Worm (Caenorhabditis elegans) whole organism, L3 larva: ENCODE data around the gene gdh-1.
A peak's percentile ranks its signal among the peaks of the same experiment; 100 is the strongest.

Experiments
- R02D3.7 ChIP-seq: fragments of 150-350 bp; optimal IDR thresholded peaks from 2 replicates; lab custom pipeline; 2014; ENCODE audit warnings: missing biosample characterization, missing genetic modification characterization
- ZK546.5 ChIP-seq: sonication (generic microtip); optimal IDR thresholded peaks from 2 replicates; lab custom pipeline; 2017; ENCODE audit warnings: missing biosample characterization, missing genetic modification characterization
- ama-1 ChIP-seq: fragments of 150-350 bp; optimal IDR thresholded peaks from 2 replicates; lab custom pipeline; 2018
- ceh-16 ChIP-seq: sonication (generic microtip); optimal IDR thresholded peaks from 2 replicates; lab custom pipeline; 2017; ENCODE audit warnings: missing biosample characterization, missing genetic modification characterization
- ceh-28 ChIP-seq: fragments of 150-350 bp; optimal IDR thresholded peaks from 2 replicates; lab custom pipeline; 2014; ENCODE audit warnings: missing biosample characterization, missing genetic modification reagents, missing genetic modification characterization
- ceh-82 ChIP-seq: fragments of 150-350 bp; optimal IDR thresholded peaks from 2 replicates; lab custom pipeline; 2014; ENCODE audit warnings: missing biosample characterization, missing genetic modification characterization
- ceh-9 ChIP-seq: sonication (generic microtip); optimal IDR thresholded peaks from 2 replicates; lab custom pipeline; 2018; ENCODE audit warnings: missing biosample characterization, missing genetic modification characterization
- daf-12 ChIP-seq: fragments of 150-350 bp; optimal IDR thresholded peaks from 2 replicates; lab custom pipeline; 2014; ENCODE audit warnings: missing biosample characterization, missing genetic modification reagents, missing genetic modification characterization
- egl-27 ChIP-seq: sonication (generic microtip); optimal IDR thresholded peaks from 4 replicates; lab custom pipeline; 2017; ENCODE audit warnings: missing biosample characterization, missing genetic modification reagents, missing genetic modification characterization
- elt-1 ChIP-seq: fragments of 150-350 bp; optimal IDR thresholded peaks from 2 replicates; lab custom pipeline; 2014; ENCODE audit warnings: missing biosample characterization, missing genetic modification characterization
- elt-2 ChIP-seq: sonication (generic microtip); optimal IDR thresholded peaks from 2 replicates; lab custom pipeline; 2016; ENCODE audit warnings: missing genetic modification reagents, mild to moderate bottlenecking, missing genetic modification characterization, missing compliant biosample characterization
- elt-3 ChIP-seq, 3 experiments: fragments of 150-350 bp in 1 of 3; sonication (generic microtip) in 2 of 3; optimal IDR thresholded peaks; 2 replicates in 2 of 3; 4 replicates in 1 of 3; lab custom pipeline; 2014 to 2017; ENCODE audit warnings: missing biosample characterization in 3 of 3, missing genetic modification characterization in 3 of 3
- fkh-2 ChIP-seq: fragments of 150-350 bp; optimal IDR thresholded peaks from 2 replicates; lab custom pipeline; 2014; ENCODE audit warnings: missing biosample characterization, missing genetic modification reagents, missing genetic modification characterization
- fos-1 ChIP-seq: fragments of 150-350 bp; optimal IDR thresholded peaks from 2 replicates; lab custom pipeline; 2014; ENCODE audit warnings: missing biosample characterization, missing genetic modification characterization
- hmg-11 ChIP-seq: sonication (generic microtip); optimal IDR thresholded peaks from 2 replicates; lab custom pipeline; 2016; ENCODE audit warnings: missing genetic modification characterization, missing compliant biosample characterization
- jun-1 ChIP-seq: fragments of 150-350 bp; optimal IDR thresholded peaks from 2 replicates; lab custom pipeline; 2014; ENCODE audit warnings: missing biosample characterization, missing genetic modification reagents, missing genetic modification characterization
- lin-15B ChIP-seq: fragments of 150-350 bp; optimal IDR thresholded peaks from 2 replicates; lab custom pipeline; 2014; ENCODE audit warnings: missing biosample characterization, missing genetic modification characterization
- lin-39 ChIP-seq: fragments of 150-350 bp; optimal IDR thresholded peaks from 2 replicates; lab custom pipeline; 2018; ENCODE audit warnings: missing biosample characterization, missing genetic modification reagents, missing genetic modification characterization
- lsy-12 ChIP-seq: sonication (generic microtip); optimal IDR thresholded peaks from 2 replicates; lab custom pipeline; 2016; ENCODE audit warnings: mild to moderate bottlenecking, missing genetic modification characterization, missing compliant biosample characterization
- mdl-1 ChIP-seq: fragments of 150-350 bp; optimal IDR thresholded peaks from 2 replicates; lab custom pipeline; 2014; ENCODE audit warnings: missing biosample characterization, missing genetic modification characterization
- mml-1 ChIP-seq: fragments of 150-350 bp; sonication (generic microtip); optimal IDR thresholded peaks from 3 replicates; lab custom pipeline; 2014; ENCODE audit warnings: missing biosample characterization, missing genetic modification characterization
- nfya-1 ChIP-seq: sonication (generic microtip); optimal IDR thresholded peaks from 2 replicates; lab custom pipeline; 2017; ENCODE audit warnings: missing genetic modification characterization, mild to moderate bottlenecking, missing compliant biosample characterization, antibody characterized with exemption, moderate library complexity; ENCODE audit not compliant: insufficient read depth
- nhr-12 ChIP-seq: fragments of 150-350 bp; optimal IDR thresholded peaks from 2 replicates; lab custom pipeline; 2014; ENCODE audit warnings: missing biosample characterization, missing genetic modification characterization
- nhr-23 ChIP-seq: fragments of 150-350 bp; optimal IDR thresholded peaks from 2 replicates; lab custom pipeline; 2014; ENCODE audit warnings: missing biosample characterization, missing genetic modification reagents, missing genetic modification characterization
- nhr-237 ChIP-seq: fragments of 150-350 bp; optimal IDR thresholded peaks from 2 replicates; lab custom pipeline; 2014; ENCODE audit warnings: missing biosample characterization, missing genetic modification characterization
- nhr-25 ChIP-seq: sonication (generic microtip); optimal IDR thresholded peaks from 2 replicates; lab custom pipeline; 2017; ENCODE audit warnings: missing biosample characterization, missing genetic modification characterization
- nhr-28 ChIP-seq: fragments of 150-350 bp; optimal IDR thresholded peaks from 2 replicates; lab custom pipeline; 2014; ENCODE audit warnings: missing biosample characterization, missing genetic modification characterization
- nhr-43 ChIP-seq: sonication (generic microtip); optimal IDR thresholded peaks from 2 replicates; lab custom pipeline; 2016; ENCODE audit warnings: mild to moderate bottlenecking, missing genetic modification characterization, missing compliant biosample characterization; ENCODE audit not compliant: poor library complexity, severe bottlenecking
- nhr-67 ChIP-seq: fragments of 150-350 bp; optimal IDR thresholded peaks from 2 replicates; lab custom pipeline; 2014; ENCODE audit warnings: missing biosample characterization, missing genetic modification characterization
- nhr-76 ChIP-seq: fragments of 150-350 bp; sonication (generic microtip); optimal IDR thresholded peaks from 5 replicates; lab custom pipeline; 2014; ENCODE audit warnings: missing biosample characterization, missing genetic modification characterization
- nhr-77 ChIP-seq: fragments of 150-350 bp; optimal IDR thresholded peaks from 2 replicates; lab custom pipeline; 2014; ENCODE audit warnings: missing biosample characterization, missing genetic modification characterization
- pha-4 ChIP-seq: fragments of 150-350 bp; optimal IDR thresholded peaks from 2 replicates; lab custom pipeline; 2014; ENCODE audit warnings: missing biosample characterization, missing genetic modification reagents, missing genetic modification characterization
- pqm-1 ChIP-seq: fragments of 150-350 bp; optimal IDR thresholded peaks from 2 replicates; lab custom pipeline; 2017; ENCODE audit warnings: missing biosample characterization, missing genetic modification characterization, inconsistent platforms
- sea-2 ChIP-seq: fragments of 150-350 bp; sonication (generic microtip); optimal IDR thresholded peaks from 4 replicates; lab custom pipeline; 2014; ENCODE audit warnings: missing biosample characterization, missing genetic modification reagents, missing genetic modification characterization
- skn-1 ChIP-seq: fragments of 150-350 bp; optimal IDR thresholded peaks from 2 replicates; lab custom pipeline; 2014; ENCODE audit warnings: missing biosample characterization, missing genetic modification characterization
- snpc-4 ChIP-seq: fragments of 150-350 bp; optimal IDR thresholded peaks from 2 replicates; lab custom pipeline; 2014; ENCODE audit warnings: missing biosample characterization, missing genetic modification characterization
- tbx-2 ChIP-seq: sonication (generic microtip); optimal IDR thresholded peaks from 2 replicates; lab custom pipeline; 2016; ENCODE audit warnings: mild to moderate bottlenecking, missing genetic modification characterization, missing compliant biosample characterization
- unc-62 ChIP-seq: fragments of 150-350 bp; sonication (generic microtip); optimal IDR thresholded peaks from 4 replicates; lab custom pipeline; 2014; ENCODE audit warnings: missing biosample characterization, missing genetic modification reagents, missing genetic modification characterization
- zag-1 ChIP-seq: fragments of 150-350 bp; optimal IDR thresholded peaks from 2 replicates; lab custom pipeline; 2014; ENCODE audit warnings: missing biosample characterization, missing genetic modification characterization
- ztf-11 ChIP-seq: fragments of 150-350 bp; optimal IDR thresholded peaks from 2 replicates; lab custom pipeline; 2014; ENCODE audit warnings: missing biosample characterization, missing genetic modification characterization
- ztf-4 ChIP-seq: fragments of 150-350 bp; optimal IDR thresholded peaks from 2 replicates; lab custom pipeline; 2014; ENCODE audit warnings: missing biosample characterization, missing genetic modification characterization

Gene gdh-1

DNA sequence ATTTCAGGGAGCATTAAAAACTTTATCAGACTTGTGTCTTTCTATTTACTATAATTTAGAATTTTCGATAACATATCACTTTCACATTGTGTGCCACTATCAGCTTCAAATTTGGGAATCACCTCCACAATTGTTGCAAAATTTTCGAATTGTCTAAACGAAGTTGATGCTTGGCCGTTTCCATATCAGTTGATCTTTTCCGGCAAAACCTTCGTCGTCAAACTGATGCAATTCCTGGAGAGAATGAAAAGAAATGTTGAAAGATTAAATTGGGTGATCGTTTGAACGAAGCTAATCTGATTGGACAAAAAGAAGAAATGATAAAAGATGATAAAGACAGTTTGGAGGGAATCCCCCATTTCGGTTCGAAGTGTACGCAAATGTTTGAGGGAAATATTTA, 2.5 kb downstream of the gdh-1 start:
- TF ChIP-seq jun-1 (tag; lab: Kevin White, UChicago) (peak; percentile 76), daf-12 (tag; lab: Kevin White, UChicago) (no peak), nhr-76 (tag; lab: Kevin White, UChicago) (no peak), lin-39 (tag; lab: Kevin White, UChicago) (no peak), elt-1 (no peak), lsy-12 (peak; percentile 38), nhr-43 (tag; lab: Kevin White, UChicago) (peak; percentile 67), hmg-11 (tag; lab: Kevin White, UChicago) (no peak), unc-62 (GFP tag; lab: Kevin White, UChicago) (no peak), ztf-4 (tag; lab: Kevin White, UChicago) (peak; percentile 34), nhr-77 (tag; lab: Kevin White, UChicago) (no peak), egl-27 (peak; percentile 3), ama-1 (peak; percentile 94), sea-2 (GFP tag; lab: Kevin White, UChicago) (no peak), mdl-1 (peak; percentile 24), elt-3 (tag; optimal IDR thresholded peaks at IDR 0.05; lab: Kevin White, UChicago) (no peak), elt-2 (tag; lab: Kevin White, UChicago) (peak; percentile 98), nhr-25 (tag; lab: Kevin White, UChicago) (peak; percentile 81), nfya-1 (peak; percentile 43), fkh-2 (tag; lab: Kevin White, UChicago) (no peak), ceh-16 (tag; lab: Kevin White, UChicago) (no peak), lin-15B (tag; lab: Kevin White, UChicago) (no peak), skn-1 (tag; lab: Kevin White, UChicago) (no peak), fos-1 (peak; percentile 67), nhr-12 (tag; lab: Kevin White, UChicago) (no peak), nhr-237 (tag; lab: Kevin White, UChicago) (no peak), pqm-1 (tag; lab: Kevin White, UChicago) (peak; percentile 75), nhr-23 (tag; lab: Kevin White, UChicago) (peak; percentile 47), R02D3.7 (tag; lab: Kevin White, UChicago) (peak; percentile 31), zag-1 (tag; lab: Kevin White, UChicago) (no peak), mml-1 (tag; lab: Kevin White, UChicago) (no peak), pha-4 (tag; lab: Kevin White, UChicago) (peak; percentile 34)

ce11 chrIV:11956387-11956786, 3.3 kb downstream of the gdh-1 start:
- no peak for TF ChIP-seq daf-12 (tag; lab: Kevin White, UChicago)
- peak; percentile 81 for TF ChIP-seq unc-62 (GFP tag; lab: Kevin White, UChicago)
- peak; percentile 49 for TF ChIP-seq ceh-28 (tag; lab: Kevin White, UChicago)
- TF ChIP-seq pha-4 (tag; lab: Kevin White, UChicago), result peak; percentile 91
- peak; percentile 78 for TF ChIP-seq nfya-1
- TF ChIP-seq nhr-28, result peak; percentile 57
- TF ChIP-seq mdl-1, result peak; percentile 99
- TF ChIP-seq nhr-12 (tag; lab: Kevin White, UChicago), result no peak
- no peak for TF ChIP-seq skn-1 (tag; lab: Kevin White, UChicago)
- TF ChIP-seq ama-1, result no peak
- peak; percentile 57 for TF ChIP-seq tbx-2
- TF ChIP-seq elt-1, result peak; percentile 60
- TF ChIP-seq ztf-11 (tag; lab: Kevin White, UChicago), result no peak
- TF ChIP-seq egl-27, result peak; percentile 68
- TF ChIP-seq elt-2 (tag; lab: Kevin White, UChicago), result peak; percentile 89
- TF ChIP-seq ceh-9, result no peak
- TF ChIP-seq ZK546.5 (tag; lab: Kevin White, UChicago), result no peak
- TF ChIP-seq nhr-25 (tag; lab: Kevin White, UChicago), result peak; percentile 99
- TF ChIP-seq elt-3 (tag; optimal IDR thresholded peaks at IDR 0.05; lab: Kevin White, UChicago), result peak in 2 of 3 experiments; percentile 73 to 93
- no peak for TF ChIP-seq lin-39 (tag; lab: Kevin White, UChicago)
- TF ChIP-seq nhr-23 (tag; lab: Kevin White, UChicago), result peak; percentile 93
- no peak for TF ChIP-seq sea-2 (GFP tag; lab: Kevin White, UChicago)
- peak; percentile 88 for TF ChIP-seq jun-1 (tag; lab: Kevin White, UChicago)
- no peak for TF ChIP-seq hmg-11 (tag; lab: Kevin White, UChicago)
- TF ChIP-seq lsy-12, result peak; percentile 81
- peak; percentile 40 for TF ChIP-seq mml-1 (tag; lab: Kevin White, UChicago)
- TF ChIP-seq nhr-67 (tag; lab: Kevin White, UChicago), result no peak
- TF ChIP-seq pqm-1 (tag; lab: Kevin White, UChicago), result peak; percentile 62
- peak; percentile 37 for TF ChIP-seq lin-15B (tag; lab: Kevin White, UChicago)
- TF ChIP-seq nhr-43 (tag; lab: Kevin White, UChicago), result peak; percentile 98
- TF ChIP-seq snpc-4, result peak; percentile 39
- TF ChIP-seq R02D3.7 (tag; lab: Kevin White, UChicago), result peak; percentile 27
- no peak for TF ChIP-seq ceh-82 (tag; lab: Kevin White, UChicago)
- peak; percentile 3 for TF ChIP-seq fos-1
